Fruit fly (Drosophila melanogaster): ENCODE data around the gene gammaSnap2.

DNA sequence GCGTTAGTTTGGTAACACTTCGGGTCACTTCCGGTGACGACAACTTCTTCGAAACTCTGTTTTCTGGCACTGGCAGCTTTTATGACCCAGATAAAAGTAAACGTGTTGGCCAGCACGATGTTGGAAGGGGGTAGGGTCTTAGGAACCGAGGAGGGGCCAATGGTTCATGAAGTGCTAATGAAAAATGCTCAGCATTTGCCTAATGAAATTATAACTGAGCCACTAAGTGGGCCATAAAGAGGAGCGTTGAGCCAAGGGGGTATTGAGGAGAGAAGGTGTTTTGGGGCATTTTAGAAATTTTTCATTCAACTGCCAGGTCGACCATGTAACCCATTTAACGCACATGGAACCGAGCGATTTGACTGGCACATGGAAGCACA, 22.9 kb downstream of the gammaSnap2 start:
- TF ChIP-seq D1 (tag; optimal IDR thresholded peaks at IDR 0.05) (no peak), Snoo (tag; optimal IDR thresholded peaks at IDR 0.05) (no peak), CG4496 (GFP tag; IDR thresholded peaks at IDR 0.05) (no peak), CG15710 (tag; optimal IDR thresholded peaks at IDR 0.05) (no peak), CG9948 (tag; optimal IDR thresholded peaks at IDR 0.05) (no peak), CG12605 (GFP tag; IDR thresholded peaks at IDR 0.05) (no peak)
